Fruit fly (Drosophila melanogaster) whole organism, embryonic: ENCODE data around the gene CG13405.
A peak's percentile ranks its signal among the peaks of the same experiment; 100 is the strongest.

Experiments
- BEAF-32 ChIP-seq: fragments of 200-800 bp; sonication (Bioruptor generic); optimal IDR thresholded peaks from 3 replicates; lab custom pipeline; 2017; ENCODE audit warnings: missing biosample characterization, missing genetic modification characterization, mild to moderate bottlenecking, moderate library complexity, missing genetic modification reagents
- C15 ChIP-seq: fragments of 200-800 bp; sonication (Bioruptor generic); IDR thresholded peaks from 3 replicates; pipeline ENCODE4 v1.3.6; 2022; ENCODE audit warnings: missing biosample characterization, missing genetic modification characterization
- CG10147 ChIP-seq: fragments of 200-800 bp; sonication (Bioruptor generic); optimal IDR thresholded peaks from 2 replicates; lab custom pipeline; 2019; ENCODE audit warnings: missing biosample characterization, mild to moderate bottlenecking, missing genetic modification characterization, moderate library complexity
- CG12071 ChIP-seq: fragments of 200-800 bp; sonication (Bioruptor generic); optimal IDR thresholded peaks from 3 replicates; lab custom pipeline; 2018; ENCODE audit warnings: missing biosample characterization, mild to moderate bottlenecking, missing genetic modification characterization
- CG17568 ChIP-seq: fragments of 200-800 bp; sonication (Bioruptor generic); optimal IDR thresholded peaks from 2 replicates; lab custom pipeline; 2018; ENCODE audit warnings: missing biosample characterization, mild to moderate bottlenecking, missing genetic modification characterization, moderate library complexity
- CG2129 ChIP-seq: fragments of 200-800 bp; sonication (Bioruptor generic); IDR thresholded peaks from 2 replicates; pipeline ENCODE4 v1.3.6; 2022; ENCODE audit warnings: missing biosample characterization, missing genetic modification characterization; ENCODE audit not compliant: partially characterized antibody
- CG2199 ChIP-seq: fragments of 200-800 bp; sonication (Bioruptor generic); IDR thresholded peaks from 3 replicates; pipeline ENCODE4 v1.3.6; 2022; ENCODE audit warnings: missing biosample characterization, missing genetic modification characterization
- CG7928 ChIP-seq: fragments of 200-800 bp; sonication (Bioruptor generic); optimal IDR thresholded peaks from 2 replicates; lab custom pipeline; 2017; ENCODE audit warnings: missing biosample characterization, mild to moderate bottlenecking, missing genetic modification characterization
- CG8359 ChIP-seq: fragments of 200-800 bp; sonication (Bioruptor generic); optimal IDR thresholded peaks from 2 replicates; lab custom pipeline; 2017; ENCODE audit warnings: missing biosample characterization, mild to moderate bottlenecking, missing genetic modification characterization, borderline replicate concordance
- CG8388 ChIP-seq: fragments of 200-800 bp; sonication (Bioruptor generic); optimal IDR thresholded peaks from 2 replicates; lab custom pipeline; 2019; ENCODE audit warnings: missing biosample characterization, mild to moderate bottlenecking, missing genetic modification characterization, moderate library complexity
- Chrac-16 ChIP-seq: fragments of 200-800 bp; sonication (Bioruptor generic); optimal IDR thresholded peaks from 3 replicates; lab custom pipeline; 2016; ENCODE audit warnings: missing biosample characterization, missing genetic modification characterization
- Eip74EF ChIP-seq, 2 experiments: fragments of 200-800 bp in 1 of 2; fragments of >200 bp in 1 of 2; sonication (Bioruptor generic) in 1 of 2; optimal IDR thresholded peaks; 2 replicates each; lab custom pipeline; 2017 to 2019; ENCODE audit warnings: missing biosample characterization in 2 of 2, missing genetic modification characterization in 2 of 2, mild to moderate bottlenecking in 1 of 2, moderate library complexity in 1 of 2
- Fer1 ChIP-seq: fragments of 200-800 bp; sonication (Bioruptor generic); optimal IDR thresholded peaks from 2 replicates; lab custom pipeline; 2017; ENCODE audit warnings: missing biosample characterization, mild to moderate bottlenecking, missing genetic modification characterization
- HHEX ChIP-seq: fragments of 200-800 bp; sonication (Bioruptor generic); optimal IDR thresholded peaks from 3 replicates; lab custom pipeline; 2017; ENCODE audit warnings: missing biosample characterization, mild to moderate bottlenecking, missing genetic modification characterization, missing genetic modification reagents
- HLH4C ChIP-seq: fragments of 200-800 bp; sonication (Bioruptor generic); IDR thresholded peaks from 3 replicates; pipeline ENCODE4 v1.3.6; 2022; ENCODE audit warnings: missing biosample characterization, missing genetic modification characterization; ENCODE audit not compliant: partially characterized antibody
- Hr51 ChIP-seq, 2 experiments: fragments of 200-800 bp; sonication (Bioruptor generic); optimal IDR thresholded peaks; 2 replicates in 1 of 2; 3 replicates in 1 of 2; lab custom pipeline; 2016 to 2018; ENCODE audit warnings: missing biosample characterization in 2 of 2, missing genetic modification characterization in 2 of 2, mild to moderate bottlenecking in 1 of 2, moderate library complexity in 1 of 2
- MBD-R2 ChIP-seq: fragments of 200-800 bp; sonication (Bioruptor generic); IDR thresholded peaks from 2 replicates; pipeline ENCODE4 v1.3.6; 2022; ENCODE audit warnings: missing biosample characterization, missing genetic modification characterization
- Med ChIP-seq: fragments of 200-800 bp; sonication (Bioruptor generic); peaks from one replicate; lab custom pipeline; 2016; ENCODE audit warnings: missing biosample characterization, missing genetic modification characterization, mild to moderate bottlenecking, inconsistent platforms, moderate library complexity
- Oaz ChIP-seq: fragments of 200-800 bp; sonication (Bioruptor generic); IDR thresholded peaks from 2 replicates; pipeline ENCODE4 v1.3.6; 2022; ENCODE audit warnings: missing biosample characterization, missing genetic modification characterization
- PHDP ChIP-seq: fragments of 200-800 bp; sonication (Bioruptor generic); optimal IDR thresholded peaks from 3 replicates; lab custom pipeline; 2018; ENCODE audit warnings: missing biosample characterization, mild to moderate bottlenecking, missing genetic modification characterization, moderate library complexity
- Pdp1 ChIP-seq, 2 experiments: fragments of 200-800 bp; sonication (Bioruptor generic); optimal IDR thresholded peaks; 3 replicates each; lab custom pipeline; 2016; ENCODE audit warnings: missing biosample characterization in 2 of 2, missing genetic modification characterization in 2 of 2, mild to moderate bottlenecking in 1 of 2, moderate library complexity in 1 of 2
- Stat92E ChIP-seq, 3 experiments: fragments of >200 bp in 2 of 3; fragments of 200-800 bp in 1 of 3; sonication (Bioruptor generic) in 1 of 3; optimal IDR thresholded peaks; 2 replicates each; lab custom pipeline; 2017 to 2019; ENCODE audit warnings: missing biosample characterization in 3 of 3, missing genetic modification characterization in 3 of 3, mild to moderate bottlenecking in 1 of 3, moderate library complexity in 1 of 3
- TFAM ChIP-seq: fragments of 200-800 bp; sonication (Bioruptor generic); optimal IDR thresholded peaks from 2 replicates; lab custom pipeline; 2017; ENCODE audit warnings: missing biosample characterization, missing genetic modification characterization, inconsistent platforms
- abd-A ChIP-seq: fragments of 200-800 bp; sonication (Bioruptor generic); optimal IDR thresholded peaks from 3 replicates; lab custom pipeline; 2019; ENCODE audit warnings: missing biosample characterization, mild to moderate bottlenecking, missing genetic modification characterization, moderate library complexity
- bbx ChIP-seq: fragments of 200-800 bp; sonication (Bioruptor generic); IDR thresholded peaks from 2 replicates; pipeline ENCODE4 v1.3.6; 2022; ENCODE audit warnings: missing biosample characterization, missing genetic modification characterization; ENCODE audit not compliant: partially characterized antibody
- caup ChIP-seq: fragments of 200-800 bp; sonication (Bioruptor generic); optimal IDR thresholded peaks from 3 replicates; lab custom pipeline; 2017; ENCODE audit warnings: missing biosample characterization, mild to moderate bottlenecking, missing genetic modification characterization, moderate library complexity; ENCODE audit not compliant: severe bottlenecking
- chm ChIP-seq: fragments of 200-800 bp; sonication (Bioruptor generic); IDR thresholded peaks from 2 replicates; pipeline ENCODE4 v1.3.6; 2022; ENCODE audit warnings: missing biosample characterization, missing genetic modification characterization
- dan ChIP-seq: fragments of 200-800 bp; sonication (Bioruptor generic); IDR thresholded peaks from 2 replicates; pipeline ENCODE4 v1.3.6; 2022; ENCODE audit warnings: missing biosample characterization, missing genetic modification characterization
- danr ChIP-seq: fragments of 200-800 bp; sonication (Bioruptor generic); IDR thresholded peaks from 2 replicates; pipeline ENCODE4 v1.3.6; 2022; ENCODE audit warnings: missing biosample characterization, missing genetic modification characterization
- dimm ChIP-seq: fragments of 200-800 bp; sonication (Bioruptor generic); IDR thresholded peaks from 2 replicates; pipeline ENCODE4 v1.3.6; 2022; ENCODE audit warnings: missing biosample characterization, missing genetic modification characterization
- exex ChIP-seq: fragments of 200-800 bp; sonication (Bioruptor generic); optimal IDR thresholded peaks from 4 replicates; lab custom pipeline; 2018; ENCODE audit warnings: missing biosample characterization, mild to moderate bottlenecking, missing genetic modification characterization, moderate library complexity
- gro ChIP-seq: fragments of 200-800 bp; sonication (Bioruptor generic); optimal IDR thresholded peaks from 2 replicates; lab custom pipeline; 2016; ENCODE audit warnings: missing biosample characterization, missing genetic modification characterization
- ken ChIP-seq: fragments of 200-800 bp; sonication (Bioruptor generic); IDR thresholded peaks from 3 replicates; pipeline ENCODE4 v1.3.6; 2022; ENCODE audit warnings: missing biosample characterization, missing genetic modification characterization
- kni ChIP-seq: fragments of 200-800 bp; sonication (Bioruptor generic); optimal IDR thresholded peaks from 3 replicates; lab custom pipeline; 2017; ENCODE audit warnings: mild to moderate bottlenecking, missing biosample characterization, missing genetic modification reagents, missing genetic modification characterization
- mirr ChIP-seq: fragments of 200-800 bp; sonication (Bioruptor generic); optimal IDR thresholded peaks from 3 replicates; lab custom pipeline; 2018; ENCODE audit warnings: missing biosample characterization, mild to moderate bottlenecking, missing genetic modification characterization
- nerfin-1 ChIP-seq: fragments of 200-800 bp; sonication (Bioruptor generic); optimal IDR thresholded peaks from 3 replicates; lab custom pipeline; 2019; ENCODE audit warnings: missing biosample characterization, mild to moderate bottlenecking, missing genetic modification characterization, moderate library complexity
- p53 ChIP-seq: fragments of 200-800 bp; sonication (Bioruptor generic); optimal IDR thresholded peaks from 2 replicates; lab custom pipeline; 2016; ENCODE audit warnings: missing biosample characterization, missing genetic modification characterization
- pan ChIP-seq, 4 experiments: fragments of >200 bp in 3 of 4; fragments of 200-800 bp in 1 of 4; sonication (Bioruptor generic) in 1 of 4; optimal IDR thresholded peaks in 3 of 4; IDR thresholded peaks in 1 of 4; 2 replicates each; pipeline versions ENCODE4 v1.3.6 to Lab custom; 2017 to 2022; ENCODE audit warnings: missing biosample characterization in 2 of 4, missing genetic modification characterization in 2 of 4, mixed read lengths in 1 of 4
- psq ChIP-seq: fragments of 200-800 bp; sonication (Bioruptor generic); optimal IDR thresholded peaks from 2 replicates; lab custom pipeline; 2017; ENCODE audit warnings: missing biosample characterization, missing genetic modification characterization
- pum ChIP-seq: fragments of 200-800 bp; sonication (Bioruptor generic); optimal IDR thresholded peaks from 2 replicates; lab custom pipeline; 2016; ENCODE audit warnings: missing biosample characterization, missing genetic modification characterization
- sd ChIP-seq: fragments of 200-800 bp; sonication (Bioruptor generic); optimal IDR thresholded peaks from 3 replicates; lab custom pipeline; 2018; ENCODE audit warnings: missing biosample characterization, mild to moderate bottlenecking, missing genetic modification characterization, moderate library complexity
- slou ChIP-seq: fragments of 200-800 bp; sonication (Bioruptor generic); optimal IDR thresholded peaks from 3 replicates; lab custom pipeline; 2016; ENCODE audit warnings: missing biosample characterization, missing genetic modification characterization
- tll ChIP-seq, 2 experiments: fragments of 200-800 bp in 1 of 2; fragments of >200 bp in 1 of 2; sonication (Bioruptor generic) in 1 of 2; optimal IDR thresholded peaks; 2 replicates each; lab custom pipeline; 2017 to 2019; ENCODE audit warnings: missing biosample characterization in 2 of 2, missing genetic modification characterization in 2 of 2, mild to moderate bottlenecking in 1 of 2, moderate library complexity in 1 of 2
- trh ChIP-seq: fragments of 200-800 bp; sonication (Bioruptor generic); optimal IDR thresholded peaks from 2 replicates; lab custom pipeline; 2016; ENCODE audit warnings: missing biosample characterization, missing genetic modification characterization

CG13405 gene

DNA sequence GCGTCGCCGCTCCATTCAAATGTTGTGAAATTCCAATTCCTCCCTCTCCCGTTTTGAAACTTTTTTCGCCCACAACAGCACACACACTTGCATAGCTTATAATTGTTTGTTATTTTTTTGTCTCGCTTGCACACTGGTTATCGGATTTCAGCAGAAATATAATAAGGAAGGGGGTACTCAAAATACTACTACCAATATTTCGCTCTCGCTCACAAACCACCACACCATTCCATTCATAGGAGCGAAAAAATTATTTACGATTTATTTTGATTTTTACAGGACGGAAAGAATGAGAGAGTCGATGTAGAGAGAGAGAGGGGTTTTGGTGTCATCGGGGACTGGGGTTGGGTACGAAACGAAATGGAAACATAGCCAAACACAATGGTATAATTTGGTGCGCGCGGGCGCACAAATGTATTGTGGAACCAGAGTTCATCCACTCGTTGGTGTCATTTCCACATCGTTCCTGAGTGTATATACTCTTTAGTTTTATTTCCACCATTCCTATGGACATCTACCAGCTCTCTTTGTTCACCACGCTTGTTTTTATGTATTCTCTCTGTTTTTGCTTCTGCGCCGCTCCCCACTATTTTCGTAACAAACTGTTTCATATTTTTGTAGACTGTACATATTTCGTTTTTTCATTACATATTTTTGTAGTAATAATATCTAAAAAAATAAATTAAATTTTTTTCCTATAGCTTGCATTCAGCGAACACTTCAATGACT is 34.8 kb downstream of the CG13405 start (continued):
- peak; percentile 17 for TF ChIP-seq HHEX
- TF ChIP-seq pan (optimal IDR thresholded peaks at IDR 0.05; lab: Kevin White, UChicago) = no peak
- TF ChIP-seq pan (GFP tag; optimal IDR thresholded peaks at IDR 0.05 in 1 of 2, IDR thresholded peaks at IDR 0.05 in 1 of 2) = no peak
- TF ChIP-seq sd (tag; lab: Kevin White, UChicago) = no peak
- no peak for TF ChIP-seq Oaz (GFP tag; lab: Robert Waterston, UW)
- 0 out of 2 replicates have a peak, but pooled peaks have one; percentile 44 for TF ChIP-seq bbx (GFP tag; lab: Robert Waterston, UW)
- TF ChIP-seq tll (GFP tag; optimal IDR thresholded peaks at IDR 0.05; lab: Kevin White, UChicago) = peak in 1 of 2 experiments; percentile 23
- TF ChIP-seq ken = no peak
- peak; percentile 77 for TF ChIP-seq exex (tag; lab: Kevin White, UChicago)
- no peak for TF ChIP-seq caup (GFP tag; lab: Kevin White, UChicago)
- no peak for TF ChIP-seq CG2129 (GFP tag; lab: Robert Waterston, UW)
- peak; percentile 78 for TF ChIP-seq Med
- peak; percentile 99 for TF ChIP-seq abd-A (tag; lab: Kevin White, UChicago)
- TF ChIP-seq kni (GFP tag; lab: Kevin White, UChicago) = peak; percentile 73
- TF ChIP-seq CG7928 (GFP tag; lab: Kevin White, UChicago) = no peak
- peak; percentile 10 for TF ChIP-seq CG12071
- no peak for TF ChIP-seq Chrac-16
- TF ChIP-seq slou (GFP tag; lab: Kevin White, UChicago) = no peak
- TF ChIP-seq CG2199 (GFP tag; lab: Robert Waterston, UW) = peak; percentile 79; the same call in 2 of the 3 replicates
- no peak for TF ChIP-seq danr (GFP tag; lab: Robert Waterston, UW)
- peak in 1 of 3 experiments; percentile 88 for TF ChIP-seq Stat92E (GFP tag; optimal IDR thresholded peaks at IDR 0.05; lab: Kevin White, UChicago)
- no peak for TF ChIP-seq pum
- no peak for TF ChIP-seq C15
- peak in 1 of 2 experiments; percentile 21 for TF ChIP-seq Pdp1 (GFP tag; optimal IDR thresholded peaks at IDR 0.05; lab: Kevin White, UChicago)
- TF ChIP-seq BEAF-32 (GFP tag; lab: Kevin White, UChicago) = no peak
- peak; percentile 12 for TF ChIP-seq Fer1
- TF ChIP-seq Hr51 (GFP tag; optimal IDR thresholded peaks at IDR 0.05; lab: Kevin White, UChicago) = no peak
- no peak for TF ChIP-seq dimm
- TF ChIP-seq gro (GFP tag; lab: Kevin White, UChicago) = peak; percentile 70
- 0 out of 2 replicates have a peak, but pooled peaks have one; percentile 27 for TF ChIP-seq chm (GFP tag; lab: Robert Waterston, UW)
- TF ChIP-seq nerfin-1 (tag; lab: Kevin White, UChicago) = peak; percentile 86
- TF ChIP-seq dan (GFP tag; lab: Robert Waterston, UW) = no peak
- no peak for TF ChIP-seq CG8359 (GFP tag; lab: Kevin White, UChicago)
- TF ChIP-seq psq (GFP tag; lab: Kevin White, UChicago) = no peak
- TF ChIP-seq trh (GFP tag; lab: Kevin White, UChicago) = no peak
- TF ChIP-seq mirr (GFP tag; lab: Kevin White, UChicago) = peak; percentile 68
- no peak for TF ChIP-seq CG17568 (GFP tag; lab: Kevin White, UChicago)
- no peak for TF ChIP-seq p53 (GFP tag; lab: Kevin White, UChicago)
- no peak for TF ChIP-seq MBD-R2 (GFP tag; lab: Robert Waterston, UW)
- no peak for TF ChIP-seq HLH4C
- peak; percentile 40 for TF ChIP-seq CG10147 (GFP tag; lab: Kevin White, UChicago)
- TF ChIP-seq Eip74EF (GFP tag; optimal IDR thresholded peaks at IDR 0.05; lab: Kevin White, UChicago) = peak in 1 of 2 experiments; percentile 36
- TF ChIP-seq CG8388 (GFP tag; lab: Kevin White, UChicago) = no peak
- no peak for TF ChIP-seq TFAM (GFP tag; lab: Kevin White, UChicago)
- TF ChIP-seq PHDP (tag; lab: Kevin White, UChicago) = no peak
